Worm (Caenorhabditis elegans): ENCODE measurements around the gene T03F7.7.

Gene T03F7.7

ce11 chrV:11307781-11308180, 3.4 kb upstream of the T03F7.7 start:
- peak; percentile 1 for TF ChIP-seq C34F6.9 (tag; optimal IDR thresholded peaks at IDR 0.05)
- peak; percentile 65 for TF ChIP-seq mab-5 (tag; optimal IDR thresholded peaks at IDR 0.05)
- TF ChIP-seq F13H6.1 (tag; optimal IDR thresholded peaks at IDR 0.05): peak; percentile 55
- TF ChIP-seq skn-1 (tag; optimal IDR thresholded peaks at IDR 0.05): no peak
- TF ChIP-seq sma-9 (GFP tag; optimal IDR thresholded peaks at IDR 0.05): peak; percentile 48
- TF ChIP-seq sma-9 (tag; optimal IDR thresholded peaks at IDR 0.05): no peak
- TF ChIP-seq sem-4 (tag; optimal IDR thresholded peaks at IDR 0.05): no peak

ce11 chrV:11308346-11308745, 2.9 kb upstream of the T03F7.7 start, which contains the start of gene snf-11:
Gene snf-11 (minus strand): TSS chrV:11308446.
- TF ChIP-seq unc-39 (tag; optimal IDR thresholded peaks at IDR 0.05) (no peak), ZK546.5 (tag; optimal IDR thresholded peaks at IDR 0.05) (no peak), mbf-1 (tag; optimal IDR thresholded peaks at IDR 0.05) (no peak), crh-2 (tag; optimal IDR thresholded peaks at IDR 0.05) (no peak), lin-11 (tag; optimal IDR thresholded peaks at IDR 0.05) (no peak), sem-4 (tag; optimal IDR thresholded peaks at IDR 0.05) (no peak), aly-2 (tag; optimal IDR thresholded peaks at IDR 0.05) (no peak), lin-13 (GFP tag; optimal IDR thresholded peaks at IDR 0.05) (no peak), lin-39 (tag; optimal IDR thresholded peaks at IDR 0.05) (no peak), nhr-10 (tag; optimal IDR thresholded peaks at IDR 0.05) (no peak), R02D3.7 (tag; optimal IDR thresholded peaks at IDR 0.05) (no peak), blmp-1 (tag; optimal IDR thresholded peaks at IDR 0.05; ENCODE audit: insufficient read depth) (no peak), ceh-16 (tag; optimal IDR thresholded peaks at IDR 0.05) (no peak), nhr-6 (tag; optimal IDR thresholded peaks at IDR 0.05) (no peak)

ce11 chrV:11308915-11309314, 2.3 kb upstream of the T03F7.7 start:
- TF ChIP-seq sma-9 (GFP tag; optimal IDR thresholded peaks at IDR 0.05) (peak; percentile 76), sma-9 (tag; optimal IDR thresholded peaks at IDR 0.05) (no peak), nhr-129 (tag; optimal IDR thresholded peaks at IDR 0.05) (peak; percentile 56), elt-1 (tag; optimal IDR thresholded peaks at IDR 0.05) (no peak), aly-2 (tag; optimal IDR thresholded peaks at IDR 0.05) (no peak), lsy-2 (tag; optimal IDR thresholded peaks at IDR 0.05) (peak in 1 of 2 experiments; percentile 22), zag-1 (tag; optimal IDR thresholded peaks at IDR 0.05) (peak; percentile 12), mbf-1 (tag; optimal IDR thresholded peaks at IDR 0.05) (no peak), crh-2 (tag; optimal IDR thresholded peaks at IDR 0.05) (no peak), C34F6.9 (tag; optimal IDR thresholded peaks at IDR 0.05) (peak; percentile 18), nhr-237 (tag; optimal IDR thresholded peaks at IDR 0.05) (no peak), F13H6.1 (tag; optimal IDR thresholded peaks at IDR 0.05) (peak; percentile 80)

- TF ChIP-seq nhr-25 (tag; optimal IDR thresholded peaks at IDR 0.05): peak; percentile 9
- no peak for TF ChIP-seq nhr-21 (tag; optimal IDR thresholded peaks at IDR 0.05)
- no peak for TF ChIP-seq sma-3 (GFP tag; optimal IDR thresholded peaks at IDR 0.05)
Measured at ce11 chrV:11312904-11313303, 1.7 kb downstream of the T03F7.7 start.

ce11 chrV:11314025-11314880, 3.0 kb downstream of the T03F7.7 start:
- peak; percentile 46 for TF ChIP-seq C34F6.9 (tag; optimal IDR thresholded peaks at IDR 0.05)
- no peak for TF ChIP-seq nhr-237 (tag; optimal IDR thresholded peaks at IDR 0.05)
- TF ChIP-seq egl-27 (tag; optimal IDR thresholded peaks at IDR 0.05): peak; percentile 64
- TF ChIP-seq lin-39 (tag; optimal IDR thresholded peaks at IDR 0.05): no peak
- peak in 1 of 2 experiments; percentile 6 for TF ChIP-seq mdl-1 (tag; optimal IDR thresholded peaks at IDR 0.05)
- no peak for TF ChIP-seq alr-1 (tag; optimal IDR thresholded peaks at IDR 0.05)
- TF ChIP-seq gmeb-1 (tag; optimal IDR thresholded peaks at IDR 0.05): peak; percentile 77
- TF ChIP-seq snpc-4 (tag; optimal IDR thresholded peaks at IDR 0.05): peak; percentile 59
- TF ChIP-seq nhr-77 (tag; optimal IDR thresholded peaks at IDR 0.05): no peak
- no peak for TF ChIP-seq blmp-1 (tag; optimal IDR thresholded peaks at IDR 0.05; ENCODE audit: insufficient read depth)
- no peak for TF ChIP-seq nhr-23 (tag; optimal IDR thresholded peaks at IDR 0.05)
- TF ChIP-seq elt-1 (tag; optimal IDR thresholded peaks at IDR 0.05): no peak
- no peak for TF ChIP-seq dmd-4 (tag; optimal IDR thresholded peaks at IDR 0.05)
- TF ChIP-seq nhr-10 (tag; optimal IDR thresholded peaks at IDR 0.05): no peak
- TF ChIP-seq unc-55 (GFP tag; optimal IDR thresholded peaks at IDR 0.05): no peak
- TF ChIP-seq nhr-21 (tag; optimal IDR thresholded peaks at IDR 0.05): peak; percentile 76
- no peak for TF ChIP-seq unc-39 (tag; optimal IDR thresholded peaks at IDR 0.05)
- TF ChIP-seq nhr-11 (tag; optimal IDR thresholded peaks at IDR 0.05): peak; percentile 78
- TF ChIP-seq crh-2 (tag; optimal IDR thresholded peaks at IDR 0.05): peak; percentile 91
- TF ChIP-seq peb-1 (tag; optimal IDR thresholded peaks at IDR 0.05): no peak
- TF ChIP-seq ceh-16 (tag; optimal IDR thresholded peaks at IDR 0.05): peak; percentile 44
- TF ChIP-seq elt-3 (tag; optimal IDR thresholded peaks at IDR 0.05): peak; percentile 23
- TF ChIP-seq R02D3.7 (tag; optimal IDR thresholded peaks at IDR 0.05): no peak
- no peak for TF ChIP-seq ama-1 (optimal IDR thresholded peaks at IDR 0.05)
- peak; percentile 21 for TF ChIP-seq ztf-11 (tag; optimal IDR thresholded peaks at IDR 0.05)
- TF ChIP-seq nhr-129 (tag; optimal IDR thresholded peaks at IDR 0.05): peak; percentile 92
- TF ChIP-seq skn-1 (tag; optimal IDR thresholded peaks at IDR 0.05): no peak
- TF ChIP-seq ceh-82 (tag; optimal IDR thresholded peaks at IDR 0.05): peak; percentile 40
- peak; percentile 71 for TF ChIP-seq lin-13 (GFP tag; optimal IDR thresholded peaks at IDR 0.05)
